Worm (Caenorhabditis elegans): ENCODE data around the gene dpy-6.

dpy-6 gene

ce11 chrX:8460958-8461357, 5.5 kb upstream of the dpy-6 start:
- TF ChIP-seq ztf-23 (GFP tag; IDR thresholded peaks at IDR 0.05) (no peak), ref-1 (GFP tag; conservative IDR thresholded peaks at IDR 0.05) (no peak), cog-1 (tag; optimal IDR thresholded peaks at IDR 0.05) (no peak), klf-2 (GFP tag; conservative IDR thresholded peaks at IDR 0.05) (no peak), tab-1 (GFP tag; IDR thresholded peaks at IDR 0.05) (no peak), med-1 (GFP tag; optimal IDR thresholded peaks at IDR 0.05; ENCODE audit: insufficient read depth) (no peak), T22C8.4 (GFP tag; IDR thresholded peaks at IDR 0.05) (no peak)

DNA sequence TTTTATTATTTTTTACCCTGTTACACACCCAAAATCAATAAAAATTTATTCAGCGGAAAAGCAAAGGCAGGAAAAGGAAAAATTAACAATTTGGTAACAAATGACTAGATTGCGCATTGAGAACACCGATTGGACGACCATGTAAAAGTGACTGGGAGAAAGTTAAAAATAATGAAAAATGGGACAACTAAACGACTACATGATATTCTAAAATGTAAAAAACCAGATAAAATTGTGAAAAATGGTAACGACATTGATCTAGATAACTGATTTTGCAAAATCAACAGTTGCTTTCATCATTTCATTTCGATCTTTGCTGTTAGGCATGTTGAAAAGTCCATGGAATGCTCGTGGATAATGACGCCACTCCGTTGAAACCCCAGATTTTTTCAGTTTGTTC, 4.3 kb upstream of the dpy-6 start:
- TF ChIP-seq T22C8.4 (GFP tag; IDR thresholded peaks at IDR 0.05) (no peak), flt-1 (GFP tag; IDR thresholded peaks at IDR 0.05) (no peak), ztf-23 (GFP tag; IDR thresholded peaks at IDR 0.05) (no peak), ztf-29 (GFP tag; IDR thresholded peaks at IDR 0.05) (no peak), tab-1 (GFP tag; IDR thresholded peaks at IDR 0.05) (no peak), cog-1 (tag; optimal IDR thresholded peaks at IDR 0.05) (no peak), klf-2 (GFP tag; conservative IDR thresholded peaks at IDR 0.05) (no peak), med-1 (GFP tag; optimal IDR thresholded peaks at IDR 0.05; ENCODE audit: insufficient read depth) (no peak), ref-1 (GFP tag; conservative IDR thresholded peaks at IDR 0.05) (no peak)

- TF ChIP-seq klf-2 (GFP tag; conservative IDR thresholded peaks at IDR 0.05) (no peak), ztf-23 (GFP tag; IDR thresholded peaks at IDR 0.05) (no peak), cog-1 (tag; optimal IDR thresholded peaks at IDR 0.05) (no peak), ztf-29 (GFP tag; IDR thresholded peaks at IDR 0.05) (no peak), ref-1 (GFP tag; conservative IDR thresholded peaks at IDR 0.05) (no peak), T22C8.4 (GFP tag; IDR thresholded peaks at IDR 0.05) (no peak), tab-1 (GFP tag; IDR thresholded peaks at IDR 0.05) (no peak), med-1 (GFP tag; optimal IDR thresholded peaks at IDR 0.05; ENCODE audit: insufficient read depth) (no peak), flt-1 (GFP tag; IDR thresholded peaks at IDR 0.05) (no peak)
These were observed 1.9 kb upstream of the dpy-6 start, which contains the start of gene F16F9.3 for ce11 chrX:8457314-8457713. TSS of gene F16F9.3 (plus strand) at chrX:8457614.

DNA sequence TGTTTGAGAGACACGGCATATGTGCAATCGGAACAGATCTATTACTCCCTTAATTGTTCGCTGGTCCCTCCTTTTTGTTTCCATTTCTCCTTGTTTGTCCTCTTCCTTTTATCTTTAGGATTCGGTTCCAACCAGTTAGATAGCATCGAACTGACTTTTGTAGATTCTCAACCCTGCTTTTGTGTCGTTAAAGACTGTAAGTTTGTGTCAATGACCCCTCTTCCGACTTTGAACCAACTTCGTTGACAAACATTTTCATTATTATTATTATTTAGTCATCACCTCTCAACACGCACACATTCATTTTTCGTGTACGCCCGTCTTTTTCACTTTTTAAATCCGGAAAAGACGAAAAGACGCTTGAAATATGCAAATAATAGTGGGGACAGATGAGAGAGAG, 9.3 kb downstream of the dpy-6 start, which contains the start of gene F16F9.1:
F16F9.1 (plus strand) TSS at position 301 of the 400 bp plus-strand sequence.
- no peak for TF ChIP-seq ztf-23 (GFP tag; IDR thresholded peaks at IDR 0.05)
- no peak for TF ChIP-seq flt-1 (GFP tag; IDR thresholded peaks at IDR 0.05)
- no peak for TF ChIP-seq ztf-29 (GFP tag; IDR thresholded peaks at IDR 0.05)
- no peak for TF ChIP-seq klf-2 (GFP tag; conservative IDR thresholded peaks at IDR 0.05)
- TF ChIP-seq tab-1 (GFP tag; IDR thresholded peaks at IDR 0.05), result no peak
- no peak for TF ChIP-seq T22C8.4 (GFP tag; IDR thresholded peaks at IDR 0.05)
- no peak for TF ChIP-seq ref-1 (GFP tag; conservative IDR thresholded peaks at IDR 0.05)
- no peak for TF ChIP-seq cog-1 (tag; optimal IDR thresholded peaks at IDR 0.05)
- no peak for TF ChIP-seq med-1 (GFP tag; optimal IDR thresholded peaks at IDR 0.05; ENCODE audit: insufficient read depth)

DNA sequence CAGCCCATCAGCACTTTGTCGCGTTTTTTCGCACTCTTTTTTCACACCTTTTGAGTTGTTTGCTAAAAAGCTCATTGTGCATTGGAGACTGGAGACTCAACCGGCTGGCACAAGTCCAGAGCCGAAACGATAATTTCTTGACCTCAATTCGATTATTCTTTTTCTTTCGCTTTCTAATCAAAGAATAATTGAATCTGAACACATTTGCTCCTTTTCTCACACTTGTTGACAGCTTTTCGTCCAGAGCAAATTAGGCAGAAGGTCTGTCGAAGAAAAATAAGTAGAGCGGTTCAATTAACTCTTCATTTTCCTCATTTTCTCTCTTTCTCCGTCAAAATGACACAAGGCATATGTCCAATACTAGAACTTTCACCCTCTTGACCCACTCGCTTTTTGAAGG, 10.5 kb downstream of the dpy-6 start:
- TF ChIP-seq flt-1 (GFP tag; IDR thresholded peaks at IDR 0.05), result no peak
- no peak for TF ChIP-seq T22C8.4 (GFP tag; IDR thresholded peaks at IDR 0.05)
- TF ChIP-seq klf-2 (GFP tag; conservative IDR thresholded peaks at IDR 0.05), result no peak
- TF ChIP-seq ztf-29 (GFP tag; IDR thresholded peaks at IDR 0.05), result no peak
- no peak for TF ChIP-seq ztf-23 (GFP tag; IDR thresholded peaks at IDR 0.05)
- no peak for TF ChIP-seq ref-1 (GFP tag; conservative IDR thresholded peaks at IDR 0.05)
- TF ChIP-seq tab-1 (GFP tag; IDR thresholded peaks at IDR 0.05), result no peak
- TF ChIP-seq med-1 (GFP tag; optimal IDR thresholded peaks at IDR 0.05; ENCODE audit: insufficient read depth), result no peak
- TF ChIP-seq cog-1 (tag; optimal IDR thresholded peaks at IDR 0.05), result no peak

- TF ChIP-seq tab-1 (GFP tag; IDR thresholded peaks at IDR 0.05), result no peak
- no peak for TF ChIP-seq T22C8.4 (GFP tag; IDR thresholded peaks at IDR 0.05)
- no peak for TF ChIP-seq ztf-29 (GFP tag; IDR thresholded peaks at IDR 0.05)
- no peak for TF ChIP-seq klf-2 (GFP tag; conservative IDR thresholded peaks at IDR 0.05)
These were observed 15.3 kb downstream of the dpy-6 start for ce11 chrX:8440001-8440735.

DNA sequence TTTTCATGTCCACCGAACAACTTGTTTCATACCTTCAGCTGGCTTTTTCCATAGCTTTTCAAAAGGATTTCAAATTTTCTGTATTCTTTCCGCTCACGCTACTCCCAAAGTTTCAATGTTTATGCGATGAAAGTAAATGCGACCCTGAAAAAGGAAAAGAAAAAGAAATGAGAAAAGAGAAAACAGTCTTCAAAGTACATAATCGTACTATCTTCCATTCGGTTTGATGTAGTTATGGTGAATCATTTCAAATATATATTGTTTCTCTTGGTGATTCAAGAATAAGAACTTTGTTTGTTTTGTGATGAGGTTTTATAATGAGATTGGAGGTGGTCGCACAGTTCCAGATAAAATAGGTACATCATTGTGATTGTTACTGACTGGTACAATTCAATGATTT, 16.7 kb downstream of the dpy-6 start:
- no peak for TF ChIP-seq T22C8.4 (GFP tag; IDR thresholded peaks at IDR 0.05)
- no peak for TF ChIP-seq med-1 (GFP tag; optimal IDR thresholded peaks at IDR 0.05; ENCODE audit: insufficient read depth)
- no peak for TF ChIP-seq tab-1 (GFP tag; IDR thresholded peaks at IDR 0.05)
- TF ChIP-seq ztf-29 (GFP tag; IDR thresholded peaks at IDR 0.05), result no peak
- TF ChIP-seq cog-1 (tag; optimal IDR thresholded peaks at IDR 0.05), result no peak
- no peak for TF ChIP-seq klf-2 (GFP tag; conservative IDR thresholded peaks at IDR 0.05)
- no peak for TF ChIP-seq flt-1 (GFP tag; IDR thresholded peaks at IDR 0.05)
- no peak for TF ChIP-seq ref-1 (GFP tag; conservative IDR thresholded peaks at IDR 0.05)

ce11 chrX:8432361-8432760, 23.1 kb downstream of the dpy-6 start, which contains the start of gene kin-9:
TSS of gene kin-9 (plus strand) at chrX:8432661.
- no peak for TF ChIP-seq flt-1 (GFP tag; IDR thresholded peaks at IDR 0.05)
- no peak for TF ChIP-seq tab-1 (GFP tag; IDR thresholded peaks at IDR 0.05)
- TF ChIP-seq klf-2 (GFP tag; conservative IDR thresholded peaks at IDR 0.05), result no peak
- TF ChIP-seq med-1 (GFP tag; optimal IDR thresholded peaks at IDR 0.05; ENCODE audit: insufficient read depth), result no peak
- no peak for TF ChIP-seq T22C8.4 (GFP tag; IDR thresholded peaks at IDR 0.05)
- no peak for TF ChIP-seq cog-1 (tag; optimal IDR thresholded peaks at IDR 0.05)
- no peak for TF ChIP-seq ztf-29 (GFP tag; IDR thresholded peaks at IDR 0.05)
- no peak for TF ChIP-seq ref-1 (GFP tag; conservative IDR thresholded peaks at IDR 0.05)
- no peak for TF ChIP-seq ztf-23 (GFP tag; IDR thresholded peaks at IDR 0.05)

- TF ChIP-seq T22C8.4 (GFP tag; IDR thresholded peaks at IDR 0.05) (no peak), ztf-23 (GFP tag; IDR thresholded peaks at IDR 0.05) (no peak), ztf-29 (GFP tag; IDR thresholded peaks at IDR 0.05) (no peak), klf-2 (GFP tag; conservative IDR thresholded peaks at IDR 0.05) (no peak), tab-1 (GFP tag; IDR thresholded peaks at IDR 0.05) (no peak), flt-1 (GFP tag; IDR thresholded peaks at IDR 0.05) (no peak), cog-1 (tag; optimal IDR thresholded peaks at IDR 0.05) (no peak), med-1 (GFP tag; optimal IDR thresholded peaks at IDR 0.05; ENCODE audit: insufficient read depth) (no peak), ref-1 (GFP tag; conservative IDR thresholded peaks at IDR 0.05) (no peak)
These were observed 25.9 kb downstream of the dpy-6 start for ce11 chrX:8429503-8429902.
